Worm (Caenorhabditis elegans): Measurements from ENCODE around the gene nhr-249.

The nhr-249 gene

DNA sequence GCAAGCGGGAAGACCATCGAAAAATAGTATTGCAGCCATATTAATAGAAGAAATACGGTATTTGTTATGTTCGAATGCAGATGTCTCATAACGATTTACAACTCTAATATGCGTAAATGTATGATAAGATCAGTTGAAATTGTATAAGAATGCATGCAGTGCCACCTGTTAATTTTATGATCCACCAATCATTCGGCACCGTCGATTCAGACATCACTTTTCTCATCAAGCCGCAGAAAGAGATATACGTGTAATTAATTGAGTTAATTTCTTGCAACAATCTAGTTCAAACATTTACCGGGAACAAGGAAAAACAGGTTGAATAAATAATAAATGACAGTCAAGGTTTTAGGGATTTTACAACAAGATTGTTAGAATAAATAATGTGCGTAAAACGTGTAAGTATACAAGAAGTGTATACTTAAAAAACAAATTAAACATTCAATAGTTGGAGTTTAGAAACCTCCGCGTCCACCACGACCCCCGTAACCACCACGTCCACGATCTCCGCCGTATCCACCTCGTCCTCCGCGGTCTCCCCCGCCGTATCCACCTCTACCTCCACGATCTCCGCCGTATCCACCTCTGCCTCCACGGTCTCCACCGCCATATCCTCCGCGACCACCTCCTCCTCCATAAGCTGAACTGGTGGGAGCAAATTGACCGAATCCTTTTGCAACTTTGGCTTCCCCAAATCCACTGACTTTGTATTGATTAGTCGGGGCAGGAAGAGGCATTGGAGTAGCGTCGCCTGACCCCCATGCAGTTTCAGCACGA is 2.0 kb upstream of the nhr-249 start:
- no peak for TF ChIP-seq klf-2 (GFP tag; conservative IDR thresholded peaks at IDR 0.05)
- TF ChIP-seq ztf-23 (GFP tag; IDR thresholded peaks at IDR 0.05): no peak
- no peak for TF ChIP-seq ztf-29 (GFP tag; IDR thresholded peaks at IDR 0.05)
- no peak for TF ChIP-seq med-1 (GFP tag; optimal IDR thresholded peaks at IDR 0.05; ENCODE audit: insufficient read depth)
- TF ChIP-seq ref-1 (GFP tag; conservative IDR thresholded peaks at IDR 0.05): no peak
- no peak for TF ChIP-seq tab-1 (GFP tag; IDR thresholded peaks at IDR 0.05)
- no peak for TF ChIP-seq cog-1 (tag; optimal IDR thresholded peaks at IDR 0.05)
- no peak for TF ChIP-seq T22C8.4 (GFP tag; IDR thresholded peaks at IDR 0.05)
- no peak for TF ChIP-seq flt-1 (GFP tag; IDR thresholded peaks at IDR 0.05)

DNA sequence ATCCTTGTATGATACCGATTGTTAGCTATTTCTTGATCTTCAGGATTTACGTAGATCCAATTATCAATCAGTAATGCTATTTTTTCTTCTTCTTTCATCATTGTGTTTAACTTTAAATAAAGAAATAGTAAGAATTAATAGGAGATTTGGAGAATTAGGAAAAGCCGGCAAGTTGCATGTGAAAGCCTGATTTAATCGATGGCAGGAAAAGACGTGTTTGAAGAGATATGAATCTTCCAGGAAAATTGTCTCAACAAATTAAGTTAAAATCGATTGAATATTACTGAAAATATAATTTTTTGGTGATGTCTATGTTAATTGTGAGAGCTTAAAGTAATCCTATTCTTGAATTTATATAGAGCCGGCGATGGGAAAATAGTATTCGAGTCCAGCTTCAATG is 1.1 kb downstream of the nhr-249 start, which contains the start of gene ZK381.62:
Gene ZK381.62 (minus strand): TSS at position 101 of the 400 bp plus-strand sequence.
- TF ChIP-seq ztf-23 (GFP tag; IDR thresholded peaks at IDR 0.05) (no peak), tab-1 (GFP tag; IDR thresholded peaks at IDR 0.05) (no peak)

- TF ChIP-seq cog-1 (tag; optimal IDR thresholded peaks at IDR 0.05) (no peak), T22C8.4 (GFP tag; IDR thresholded peaks at IDR 0.05) (no peak), med-1 (GFP tag; optimal IDR thresholded peaks at IDR 0.05; ENCODE audit: insufficient read depth) (no peak), tab-1 (GFP tag; IDR thresholded peaks at IDR 0.05) (no peak), ztf-29 (GFP tag; IDR thresholded peaks at IDR 0.05) (no peak), ztf-23 (GFP tag; IDR thresholded peaks at IDR 0.05) (no peak), flt-1 (GFP tag; IDR thresholded peaks at IDR 0.05) (no peak), ref-1 (GFP tag; conservative IDR thresholded peaks at IDR 0.05) (no peak)
Measured at ce11 chrIV:6970271-6970670, 2.1 kb downstream of the nhr-249 start, which contains the start of gene ZK381.8. Gene ZK381.8, minus strand, starts transcription at chrIV:6970371.

DNA sequence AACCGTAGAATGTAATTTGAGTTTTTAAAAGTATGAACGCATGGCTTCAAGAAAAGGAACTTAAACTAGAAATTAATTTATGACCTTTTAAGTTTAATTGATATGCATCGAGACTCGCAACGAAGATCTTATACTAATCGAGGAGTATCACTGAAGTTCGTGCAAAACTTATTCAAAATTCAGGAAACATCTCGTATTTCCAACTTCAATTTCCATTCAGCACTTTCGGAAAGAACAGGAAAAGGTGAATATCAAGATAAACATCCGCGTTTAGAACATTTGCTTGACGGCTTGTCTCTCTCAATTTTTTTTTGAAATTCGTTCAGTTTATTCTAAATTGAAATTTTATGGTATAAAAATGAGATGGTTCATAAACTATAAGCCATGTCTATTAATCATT is 7.1 kb downstream of the nhr-249 start, which contains the start of gene ZK381.2:
Gene ZK381.2 (plus strand): TSS at position 301 of the 400 bp plus-strand sequence.
- no peak for TF ChIP-seq ztf-29 (GFP tag; IDR thresholded peaks at IDR 0.05)
- no peak for TF ChIP-seq cog-1 (tag; optimal IDR thresholded peaks at IDR 0.05)
- no peak for TF ChIP-seq ztf-23 (GFP tag; IDR thresholded peaks at IDR 0.05)
- TF ChIP-seq klf-2 (GFP tag; conservative IDR thresholded peaks at IDR 0.05): no peak
- no peak for TF ChIP-seq ref-1 (GFP tag; conservative IDR thresholded peaks at IDR 0.05)
- TF ChIP-seq T22C8.4 (GFP tag; IDR thresholded peaks at IDR 0.05): no peak
- TF ChIP-seq tab-1 (GFP tag; IDR thresholded peaks at IDR 0.05): no peak
- no peak for TF ChIP-seq flt-1 (GFP tag; IDR thresholded peaks at IDR 0.05)
- TF ChIP-seq med-1 (GFP tag; optimal IDR thresholded peaks at IDR 0.05; ENCODE audit: insufficient read depth): no peak

DNA sequence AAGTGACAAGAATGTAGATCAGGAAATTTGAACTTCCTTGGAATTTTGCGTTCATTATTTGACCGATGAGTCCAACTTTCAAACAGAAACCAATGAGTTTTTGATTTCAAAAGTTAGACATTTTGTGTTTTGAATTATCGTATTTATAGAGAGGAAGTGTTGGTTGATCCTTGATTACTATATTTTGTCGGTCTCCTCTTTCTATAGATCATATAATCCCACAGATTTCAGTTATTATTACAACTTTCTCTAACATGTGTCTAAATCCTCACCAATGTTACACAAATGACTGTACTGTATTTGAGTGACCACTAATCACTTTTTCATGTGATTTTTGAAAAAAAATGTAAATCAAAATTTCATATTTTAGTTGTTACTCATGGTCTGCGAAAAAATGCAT is 7.8 kb downstream of the nhr-249 start, which contains the start of gene B0478.3:
Gene B0478.3 (minus strand): TSS at position 101 of the 400 bp plus-strand sequence.
- no peak for TF ChIP-seq tab-1 (GFP tag; IDR thresholded peaks at IDR 0.05)
- TF ChIP-seq med-1 (GFP tag; optimal IDR thresholded peaks at IDR 0.05; ENCODE audit: insufficient read depth): no peak
- no peak for TF ChIP-seq ref-1 (GFP tag; conservative IDR thresholded peaks at IDR 0.05)
- TF ChIP-seq cog-1 (tag; optimal IDR thresholded peaks at IDR 0.05): no peak
- no peak for TF ChIP-seq ztf-29 (GFP tag; IDR thresholded peaks at IDR 0.05)
- TF ChIP-seq flt-1 (GFP tag; IDR thresholded peaks at IDR 0.05): no peak
- no peak for TF ChIP-seq ztf-23 (GFP tag; IDR thresholded peaks at IDR 0.05)
- TF ChIP-seq klf-2 (GFP tag; conservative IDR thresholded peaks at IDR 0.05): no peak
- TF ChIP-seq T22C8.4 (GFP tag; IDR thresholded peaks at IDR 0.05): no peak

DNA sequence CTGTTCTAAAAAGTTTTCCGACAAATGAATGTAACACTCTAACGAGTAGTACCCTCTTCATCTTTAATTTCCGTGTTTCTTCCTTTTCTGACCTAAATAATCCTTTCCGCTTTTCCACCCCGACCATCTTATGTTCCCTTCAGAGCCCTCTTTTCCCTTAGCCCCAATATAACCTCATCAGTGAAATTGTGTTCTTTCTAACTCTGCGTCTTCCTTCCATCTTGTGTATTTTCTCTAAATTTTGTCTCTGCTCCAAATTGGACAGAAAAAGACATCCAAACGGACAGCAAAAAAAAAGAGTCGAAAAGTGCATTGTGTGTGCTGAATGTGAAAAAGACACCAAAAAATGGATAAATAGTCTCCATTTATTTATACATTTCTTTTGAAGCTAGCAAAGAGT is 12.8 kb downstream of the nhr-249 start:
- no peak for TF ChIP-seq flt-1 (GFP tag; IDR thresholded peaks at IDR 0.05)
- no peak for TF ChIP-seq med-1 (GFP tag; optimal IDR thresholded peaks at IDR 0.05; ENCODE audit: insufficient read depth)
- no peak for TF ChIP-seq klf-2 (GFP tag; conservative IDR thresholded peaks at IDR 0.05)
- no peak for TF ChIP-seq ztf-23 (GFP tag; IDR thresholded peaks at IDR 0.05)
- no peak for TF ChIP-seq ztf-29 (GFP tag; IDR thresholded peaks at IDR 0.05)

ce11 chrIV:6958696-6959095 is 13.6 kb downstream of the nhr-249 start:
- TF ChIP-seq ztf-23 (GFP tag; IDR thresholded peaks at IDR 0.05) (no peak), tab-1 (GFP tag; IDR thresholded peaks at IDR 0.05) (no peak)

- TF ChIP-seq ref-1 (GFP tag; conservative IDR thresholded peaks at IDR 0.05): no peak
- no peak for TF ChIP-seq T22C8.4 (GFP tag; IDR thresholded peaks at IDR 0.05)
- no peak for TF ChIP-seq ztf-23 (GFP tag; IDR thresholded peaks at IDR 0.05)
- TF ChIP-seq tab-1 (GFP tag; IDR thresholded peaks at IDR 0.05): no peak
- TF ChIP-seq med-1 (GFP tag; optimal IDR thresholded peaks at IDR 0.05; ENCODE audit: insufficient read depth): no peak
Measured at ce11 chrIV:6957341-6957740, 15.0 kb downstream of the nhr-249 start, which contains the start of gene jnk-1. Gene jnk-1, plus strand, starts transcription at chrIV:6957641.

- TF ChIP-seq med-1 (GFP tag; optimal IDR thresholded peaks at IDR 0.05; ENCODE audit: insufficient read depth) (no peak), tab-1 (GFP tag; IDR thresholded peaks at IDR 0.05) (no peak), T22C8.4 (GFP tag; IDR thresholded peaks at IDR 0.05) (no peak), ref-1 (GFP tag; conservative IDR thresholded peaks at IDR 0.05) (no peak), flt-1 (GFP tag; IDR thresholded peaks at IDR 0.05) (no peak), ztf-29 (GFP tag; IDR thresholded peaks at IDR 0.05) (no peak), ztf-23 (GFP tag; IDR thresholded peaks at IDR 0.05) (no peak), cog-1 (tag; optimal IDR thresholded peaks at IDR 0.05) (no peak), klf-2 (GFP tag; conservative IDR thresholded peaks at IDR 0.05) (no peak)
Measured at ce11 chrIV:6956668-6957067, 15.7 kb downstream of the nhr-249 start.

ce11 chrIV:6954682-6955081 is 17.6 kb downstream of the nhr-249 start:
- TF ChIP-seq tab-1 (GFP tag; IDR thresholded peaks at IDR 0.05) (no peak), cog-1 (tag; optimal IDR thresholded peaks at IDR 0.05) (no peak), klf-2 (GFP tag; conservative IDR thresholded peaks at IDR 0.05) (no peak), ref-1 (GFP tag; conservative IDR thresholded peaks at IDR 0.05) (no peak), med-1 (GFP tag; optimal IDR thresholded peaks at IDR 0.05; ENCODE audit: insufficient read depth) (no peak), T22C8.4 (GFP tag; IDR thresholded peaks at IDR 0.05) (no peak), flt-1 (GFP tag; IDR thresholded peaks at IDR 0.05) (no peak)

Data from whole organism, midembryonic.